Worm (Caenorhabditis elegans) whole organism, L4 larva: ENCODE results near the gene mre-11.

Source experiments
- F26F4.8 ChIP-seq: fragments of 200-800 bp; sonication (Bioruptor generic); conservative IDR thresholded peaks from 2 replicates; pipeline ENCODE4 v1.3.6; 2022; ENCODE audit warnings: missing genetic modification characterization, missing compliant biosample characterization
- R02D3.7 ChIP-seq: fragments of 150-350 bp; sonication (generic microtip); optimal IDR thresholded peaks from 3 replicates; lab custom pipeline; 2014; ENCODE audit warnings: missing biosample characterization, missing genetic modification characterization
- Y105C5A.15 ChIP-seq: fragments of 200-800 bp; sonication (Bioruptor generic); IDR thresholded peaks from 2 replicates; pipeline ENCODE4 v1.3.6; 2022; ENCODE audit warnings: missing genetic modification characterization, missing compliant biosample characterization
- Y48G9A.11 ChIP-seq: fragments of 200-800 bp; sonication (Bioruptor generic); IDR thresholded peaks from 2 replicates; pipeline ENCODE4 v1.3.6; 2022; ENCODE audit warnings: missing genetic modification reagents, missing genetic modification characterization, missing compliant biosample characterization
- Y5F2A.4 ChIP-seq: fragments of 200-800 bp; sonication (Bioruptor generic); optimal IDR thresholded peaks from 2 replicates; lab custom pipeline; 2018; ENCODE audit warnings: mild to moderate bottlenecking, missing genetic modification characterization, missing compliant biosample characterization
- ZK337.2 ChIP-seq: fragments of 200-800 bp; sonication (Bioruptor generic); IDR thresholded peaks from 2 replicates; pipeline ENCODE4 v1.3.6; 2022; ENCODE audit warnings: missing genetic modification reagents, missing genetic modification characterization, missing compliant biosample characterization
- ZK546.5 ChIP-seq, 2 experiments: sonication (generic microtip); optimal IDR thresholded peaks; 2 replicates each; lab custom pipeline; 2017; ENCODE audit warnings: missing biosample characterization in 2 of 2, missing genetic modification characterization in 2 of 2
- aha-1 ChIP-seq: fragments of 150-350 bp; peaks from one replicate; lab custom pipeline; 2014; ENCODE audit warnings: missing biosample characterization, missing genetic modification characterization
- aly-2 ChIP-seq: sonication (generic microtip); optimal IDR thresholded peaks from 2 replicates; lab custom pipeline; 2018; ENCODE audit warnings: missing biosample characterization, missing genetic modification characterization
- attf-4 ChIP-seq: sonication (generic microtip); optimal IDR thresholded peaks from 3 replicates; lab custom pipeline; 2017; ENCODE audit warnings: missing biosample characterization, missing genetic modification characterization
- ceh-20 ChIP-seq: fragments of 200-800 bp; sonication (Bioruptor generic); IDR thresholded peaks from 2 replicates; pipeline ENCODE4 v1.3.6; 2022; ENCODE audit warnings: missing genetic modification reagents, missing genetic modification characterization, missing compliant biosample characterization
- ceh-28 ChIP-seq: fragments of 150-350 bp; optimal IDR thresholded peaks from 2 replicates; lab custom pipeline; 2014; ENCODE audit warnings: missing biosample characterization, missing genetic modification reagents, missing genetic modification characterization
- ceh-32 ChIP-seq: sonication (generic microtip); optimal IDR thresholded peaks from 2 replicates; lab custom pipeline; 2016; ENCODE audit warnings: mild to moderate bottlenecking, missing genetic modification characterization, missing compliant biosample characterization; ENCODE audit not compliant: poor library complexity
- ceh-62 ChIP-seq: sonication (generic microtip); optimal IDR thresholded peaks from 2 replicates; lab custom pipeline; 2017; ENCODE audit warnings: missing biosample characterization, missing genetic modification characterization
- ceh-82 ChIP-seq: sonication (generic microtip); optimal IDR thresholded peaks from 2 replicates; lab custom pipeline; 2017; ENCODE audit warnings: missing biosample characterization, missing genetic modification characterization
- cey-2 ChIP-seq: sonication (generic microtip); optimal IDR thresholded peaks from 3 replicates; lab custom pipeline; 2017; ENCODE audit warnings: missing genetic modification characterization, mild to moderate bottlenecking, missing compliant biosample characterization, antibody characterized with exemption, borderline replicate concordance; ENCODE audit not compliant: insufficient read depth
- ctbp-1 ChIP-seq: fragments of 200-800 bp; sonication (Bioruptor generic); IDR thresholded peaks from 2 replicates; pipeline ENCODE4 v1.3.6; 2022; ENCODE audit warnings: missing genetic modification reagents, missing genetic modification characterization, missing compliant biosample characterization
- daf-12 ChIP-seq: fragments of 150-350 bp; optimal IDR thresholded peaks from 2 replicates; lab custom pipeline; 2014; ENCODE audit warnings: missing biosample characterization, missing genetic modification reagents, missing genetic modification characterization
- daf-16 ChIP-seq, 3 experiments: sonication (generic microtip); optimal IDR thresholded peaks; 2 replicates each; lab custom pipeline; 2016 to 2017; ENCODE audit warnings: missing genetic modification characterization in 3 of 3, missing genetic modification reagents in 3 of 3, mild to moderate bottlenecking in 2 of 3, missing compliant biosample characterization in 2 of 3, missing biosample characterization in 1 of 3, moderate library complexity in 1 of 3
- daf-8 ChIP-seq: fragments of 200-800 bp; sonication (Bioruptor generic); IDR thresholded peaks from 2 replicates; pipeline ENCODE4 v1.3.6; 2022; ENCODE audit warnings: missing genetic modification characterization, missing compliant biosample characterization
- dmd-8 ChIP-seq: fragments of 200-800 bp; sonication (Bioruptor generic); IDR thresholded peaks from 2 replicates; pipeline ENCODE4 v1.3.6; 2022; ENCODE audit warnings: missing genetic modification characterization, missing compliant biosample characterization
- dmd-9 ChIP-seq: fragments of 200-800 bp; sonication (Bioruptor generic); IDR thresholded peaks from 2 replicates; pipeline ENCODE4 v1.3.6; 2022; ENCODE audit warnings: missing genetic modification reagents, missing genetic modification characterization, missing compliant biosample characterization
- egl-27 ChIP-seq: sonication (generic microtip); optimal IDR thresholded peaks from 3 replicates; lab custom pipeline; 2017; ENCODE audit warnings: missing biosample characterization, missing genetic modification reagents, missing genetic modification characterization
- egl-43 ChIP-seq: fragments of 200-800 bp; sonication (Bioruptor generic); IDR thresholded peaks from 2 replicates; pipeline ENCODE4 v1.3.6; 2022; ENCODE audit warnings: missing genetic modification reagents, missing genetic modification characterization, missing compliant biosample characterization
- fkh-10 ChIP-seq: fragments of 150-350 bp; optimal IDR thresholded peaks from 2 replicates; lab custom pipeline; 2014; ENCODE audit warnings: missing biosample characterization, missing genetic modification reagents, missing genetic modification characterization
- gei-8 ChIP-seq: fragments of 200-800 bp; sonication (Bioruptor generic); optimal IDR thresholded peaks from 2 replicates; lab custom pipeline; 2018; ENCODE audit warnings: mild to moderate bottlenecking, missing genetic modification characterization, missing compliant biosample characterization
- hif-1 ChIP-seq, 2 experiments: sonication (generic microtip); optimal IDR thresholded peaks; 2 replicates each; lab custom pipeline; 2016 to 2017; ENCODE audit warnings: missing compliant biosample characterization in 2 of 2, missing genetic modification characterization in 2 of 2, missing genetic modification reagents in 2 of 2, missing genotype in 2 of 2, mild to moderate bottlenecking in 1 of 2
- hlh-11 ChIP-seq: fragments of 200-800 bp; sonication (Bioruptor generic); optimal IDR thresholded peaks from 2 replicates; lab custom pipeline; 2018; ENCODE audit warnings: mild to moderate bottlenecking, missing genetic modification characterization, missing compliant biosample characterization
- lim-7 ChIP-seq: fragments of 200-800 bp; sonication (Bioruptor generic); IDR thresholded peaks from 2 replicates; pipeline ENCODE4 v1.3.6; 2022; ENCODE audit warnings: missing genetic modification characterization, missing compliant biosample characterization
- lin-13 ChIP-seq: fragments of 150-350 bp; optimal IDR thresholded peaks from 2 replicates; lab custom pipeline; 2014; ENCODE audit warnings: missing biosample characterization, missing genetic modification reagents, missing genetic modification characterization
- lin-29 ChIP-seq: fragments of 200-800 bp; sonication (Bioruptor generic); IDR thresholded peaks from 2 replicates; pipeline ENCODE4 v1.3.6; 2022; ENCODE audit warnings: missing genetic modification reagents, missing genetic modification characterization, missing compliant biosample characterization
- madf-9 ChIP-seq: fragments of 200-800 bp; sonication (Bioruptor generic); conservative IDR thresholded peaks from 2 replicates; pipeline ENCODE4 v1.3.6; 2022; ENCODE audit warnings: missing genetic modification reagents, missing genetic modification characterization, missing compliant biosample characterization
- mes-2 ChIP-seq: sonication (generic microtip); optimal IDR thresholded peaks from 2 replicates; lab custom pipeline; 2016; ENCODE audit warnings: missing genotype, mild to moderate bottlenecking, missing genetic modification characterization, missing compliant biosample characterization; ENCODE audit not compliant: poor library complexity, severe bottlenecking
- nhr-10 ChIP-seq: fragments of 150-350 bp; optimal IDR thresholded peaks from 2 replicates; lab custom pipeline; 2014; ENCODE audit warnings: missing biosample characterization, missing genetic modification characterization
- nhr-11 ChIP-seq: fragments of 150-350 bp; optimal IDR thresholded peaks from 2 replicates; lab custom pipeline; 2014; ENCODE audit warnings: missing biosample characterization, missing genetic modification characterization
- nhr-237 ChIP-seq: sonication (generic microtip); optimal IDR thresholded peaks from 2 replicates; lab custom pipeline; 2017; ENCODE audit warnings: missing biosample characterization, missing genetic modification characterization
- nhr-77 ChIP-seq: fragments of 150-350 bp; optimal IDR thresholded peaks from 2 replicates; lab custom pipeline; 2014; ENCODE audit warnings: missing biosample characterization, missing genetic modification characterization
- pqm-1 ChIP-seq: sonication (generic microtip); optimal IDR thresholded peaks from 2 replicates; lab custom pipeline; 2017; ENCODE audit warnings: missing biosample characterization, missing genetic modification characterization
- saeg-2 ChIP-seq: fragments of 200-800 bp; sonication (Bioruptor generic); IDR thresholded peaks from 2 replicates; pipeline ENCODE4 v1.3.6; 2022; ENCODE audit warnings: missing genetic modification reagents, missing genetic modification characterization, missing compliant biosample characterization
- sdz-12 ChIP-seq: fragments of 200-800 bp; sonication (Bioruptor generic); optimal IDR thresholded peaks from 2 replicates; lab custom pipeline; 2018; ENCODE audit warnings: mild to moderate bottlenecking, missing genetic modification characterization, missing compliant biosample characterization
- snpc-1.2 ChIP-seq: fragments of 200-800 bp; sonication (Bioruptor generic); IDR thresholded peaks from 2 replicates; pipeline ENCODE4 v1.3.6; 2022; ENCODE audit warnings: missing genetic modification reagents, missing genetic modification characterization, missing compliant biosample characterization
- spr-1 ChIP-seq: sonication (generic microtip); optimal IDR thresholded peaks from 2 replicates; lab custom pipeline; 2016; ENCODE audit warnings: mild to moderate bottlenecking, missing genetic modification characterization, missing compliant biosample characterization
- tag-97 ChIP-seq: fragments of 200-800 bp; sonication (Bioruptor generic); IDR thresholded peaks from 2 replicates; pipeline ENCODE4 v1.3.6; 2022; ENCODE audit warnings: missing genetic modification characterization, missing compliant biosample characterization
- tra-1 ChIP-seq: fragments of 200-800 bp; sonication (Bioruptor generic); IDR thresholded peaks from 2 replicates; pipeline ENCODE4 v1.3.6; 2022; ENCODE audit warnings: missing genetic modification reagents, missing genetic modification characterization, missing compliant biosample characterization
- unc-39 ChIP-seq: sonication (generic microtip); optimal IDR thresholded peaks from 2 replicates; lab custom pipeline; 2017; ENCODE audit warnings: missing biosample characterization, missing genetic modification characterization
- zag-1 ChIP-seq: fragments of 150-350 bp; optimal IDR thresholded peaks from 2 replicates; lab custom pipeline; 2014; ENCODE audit warnings: missing biosample characterization, missing genetic modification characterization
- zfp-3 ChIP-seq: fragments of 200-800 bp; sonication (Bioruptor generic); conservative IDR thresholded peaks from 2 replicates; pipeline ENCODE4 v1.3.6; 2022; ENCODE audit warnings: missing genetic modification reagents, missing genetic modification characterization, missing compliant biosample characterization
- zip-2 ChIP-seq: fragments of 150-350 bp; optimal IDR thresholded peaks from 2 replicates; lab custom pipeline; 2014; ENCODE audit warnings: missing biosample characterization, missing genetic modification characterization
- ztf-11 ChIP-seq: fragments of 150-350 bp; optimal IDR thresholded peaks from 2 replicates; lab custom pipeline; 2014; ENCODE audit warnings: missing biosample characterization, missing genetic modification characterization

mre-11 gene

DNA sequence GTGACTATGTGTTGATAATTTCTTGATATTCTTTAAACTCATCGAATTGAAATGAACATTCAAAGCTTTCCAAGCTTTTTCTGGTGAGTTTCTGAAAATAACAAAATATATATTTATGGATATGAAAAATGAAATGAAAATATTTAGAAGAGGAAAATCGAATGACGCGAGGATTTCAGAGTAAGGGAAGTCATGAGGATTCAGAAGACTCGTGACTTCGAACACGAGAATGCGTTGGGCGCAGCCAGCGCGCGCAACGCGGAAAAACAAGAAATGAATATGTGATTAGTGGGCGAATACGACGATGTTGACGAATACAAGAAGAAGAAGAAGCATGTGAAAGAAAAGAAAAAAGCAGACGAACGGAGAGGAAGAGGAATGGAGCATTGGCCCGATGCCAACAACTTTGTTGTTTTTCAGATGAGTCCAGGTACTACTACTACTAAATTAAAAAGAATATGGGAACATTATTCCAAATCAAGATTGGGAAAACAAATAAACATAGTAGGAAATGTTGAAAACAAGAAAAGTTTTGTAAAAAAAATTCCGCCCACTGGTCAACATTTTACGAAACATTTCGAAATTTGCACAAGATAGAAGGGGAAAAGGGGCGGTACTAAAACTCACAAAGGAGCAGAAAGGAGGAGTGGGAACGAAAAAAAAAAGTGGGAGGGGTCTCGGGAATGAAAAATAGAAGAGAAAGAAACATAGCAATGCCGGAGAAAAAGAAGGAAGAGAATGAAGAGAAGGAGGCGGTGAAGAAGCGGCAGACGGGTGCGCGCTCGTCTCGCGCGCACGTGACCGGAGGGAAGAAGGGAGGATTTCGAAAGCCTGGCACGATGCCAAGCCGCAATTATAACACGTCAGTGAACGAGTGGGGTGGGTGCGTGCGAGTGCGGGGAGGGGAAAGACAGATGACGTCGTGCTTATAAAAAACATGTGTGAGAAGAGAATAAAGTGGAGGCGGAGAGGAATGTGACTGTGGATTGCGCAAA is 21.2 kb downstream of the mre-11 start (continued):
- TF ChIP-seq ceh-32 (tag; lab: Kevin White, UChicago) (peak; percentile 71), ceh-62 (tag; lab: Kevin White, UChicago) (no peak), tra-1 (GFP tag; lab: Robert Waterston, UW) (peak; percentile 95), zfp-3 (peak; percentile 66; the same call in 1 of the 2 replicates), zag-1 (tag; lab: Kevin White, UChicago) (peak; percentile 15), ceh-28 (tag; lab: Kevin White, UChicago) (no peak), Y105C5A.15 (GFP tag; lab: Robert Waterston, UW) (no peak), aly-2 (tag; lab: Kevin White, UChicago) (no peak), ceh-20 (GFP tag; lab: Robert Waterston, UW) (peak; percentile 99), lin-13 (GFP tag; lab: Kevin White, UChicago) (peak; percentile 46), ztf-11 (tag; lab: Kevin White, UChicago) (no peak), ZK337.2 (GFP tag; lab: Robert Waterston, UW) (peak; percentile 66), nhr-10 (tag; lab: Kevin White, UChicago) (peak; percentile 27), ceh-82 (tag; lab: Kevin White, UChicago) (no peak), daf-12 (tag; lab: Kevin White, UChicago) (no peak), zip-2 (tag; lab: Kevin White, UChicago) (peak; percentile 47), fkh-10 (peak; percentile 93), tag-97 (no peak), lin-29 (GFP tag; lab: Robert Waterston, UW) (peak; percentile 87), nhr-11 (peak; percentile 90), ctbp-1 (GFP tag; lab: Robert Waterston, UW) (peak; percentile 99), hlh-11 (peak; percentile 99), Y5F2A.4 (GFP tag; lab: Kevin White, UChicago) (no peak), lim-7 (GFP tag; lab: Robert Waterston, UW) (0 out of 2 replicates have a peak, but pooled peaks have one; percentile 36), mes-2 (peak; percentile 44), unc-39 (tag; lab: Kevin White, UChicago) (no peak), dmd-9 (GFP tag; lab: Robert Waterston, UW) (peak; percentile 73; the same call in 1 of the 2 replicates), ZK546.5 (tag; optimal IDR thresholded peaks at IDR 0.05; lab: Kevin White, UChicago) (no peak), sdz-12 (GFP tag; lab: Kevin White, UChicago) (no peak), cey-2 (no peak), egl-27 (tag; lab: Kevin White, UChicago) (no peak), pqm-1 (tag; lab: Kevin White, UChicago) (no peak), nhr-237 (tag; lab: Kevin White, UChicago) (no peak), egl-43 (GFP tag; lab: Robert Waterston, UW) (peak; percentile 97), madf-9 (peak; percentile 89), Y48G9A.11 (GFP tag; lab: Robert Waterston, UW) (no peak), gei-8 (peak; percentile 87), aha-1 (tag; lab: Kevin White, UChicago) (peak; percentile 100), nhr-77 (tag; lab: Kevin White, UChicago) (peak; percentile 77), attf-4 (tag; lab: Kevin White, UChicago) (no peak), snpc-1.2 (GFP tag; lab: Robert Waterston, UW) (no peak), dmd-8 (GFP tag; lab: Robert Waterston, UW) (no peak; the same call in 1 of the 2 replicates), F26F4.8 (no peak), spr-1 (peak; percentile 29), hif-1 (tag; optimal IDR thresholded peaks at IDR 0.05; lab: Kevin White, UChicago) (peak in 1 of 2 experiments; percentile 96), daf-16 (GFP tag; optimal IDR thresholded peaks at IDR 0.05; lab: Kevin White, UChicago) (peak in 1 of 2 experiments; percentile 39), daf-16 (tag; optimal IDR thresholded peaks at IDR 0.05; lab: Kevin White, UChicago) (no peak), R02D3.7 (tag; lab: Kevin White, UChicago) (no peak), saeg-2 (GFP tag; lab: Robert Waterston, UW) (peak; percentile 92), daf-8 (GFP tag; lab: Robert Waterston, UW) (no peak)
